Fruit fly (Drosophila melanogaster): ENCODE measurements around the gene CG31909.

Gene CG31909

dm6 chr2L:7257212-7257611 is at the start of gene CG31909:
Gene CG31909, plus strand, starts transcription at chr2L:7257512.
- TF ChIP-seq sug (tag; optimal IDR thresholded peaks at IDR 0.05) = no peak
- no peak for TF ChIP-seq lbe (GFP tag; optimal IDR thresholded peaks at IDR 0.05)

- peak; percentile 88 for TF ChIP-seq nom (GFP tag; optimal IDR thresholded peaks at IDR 0.05)
- TF ChIP-seq prd (optimal IDR thresholded peaks at IDR 0.05) = no peak
- TF ChIP-seq prd (GFP tag; IDR thresholded peaks at IDR 0.05) = no peak
- TF ChIP-seq Drgx (GFP tag; IDR thresholded peaks at IDR 0.05) = peak; percentile 33; the same call in 1 of the 2 replicates
- TF ChIP-seq bsh (GFP tag; optimal IDR thresholded peaks at IDR 0.05) = peak in 1 of 2 experiments; percentile 41
These were observed 49.7 kb upstream of the CG31909 start for dm6 chr2L:7207660-7208059.

- peak; percentile 32 for TF ChIP-seq Deaf1 (tag; optimal IDR thresholded peaks at IDR 0.05)
- TF ChIP-seq CG6272 (GFP tag; IDR thresholded peaks at IDR 0.05) = no peak
- no peak for TF ChIP-seq gfzf (GFP tag; optimal IDR thresholded peaks at IDR 0.05)
- no peak for TF ChIP-seq sim (GFP tag; IDR thresholded peaks at IDR 0.05)
- TF ChIP-seq Rx (GFP tag; IDR thresholded peaks at IDR 0.05) = no peak
- peak; percentile 82 for TF ChIP-seq CG34376 (GFP tag; optimal IDR thresholded peaks at IDR 0.05)
- TF ChIP-seq sug (tag; optimal IDR thresholded peaks at IDR 0.05) = peak; percentile 25
- TF ChIP-seq cg (GFP tag; optimal IDR thresholded peaks at IDR 0.05) = no peak
- peak in 1 of 2 experiments; percentile 10 for TF ChIP-seq Pdp1 (GFP tag; optimal IDR thresholded peaks at IDR 0.05)
- no peak for TF ChIP-seq NfI (GFP tag; optimal IDR thresholded peaks at IDR 0.05)
- peak; percentile 30 for TF ChIP-seq exex (tag; optimal IDR thresholded peaks at IDR 0.05)
- no peak for TF ChIP-seq fd3F (GFP tag; optimal IDR thresholded peaks at IDR 0.05)
- no peak for TF ChIP-seq Taf1 (GFP tag; IDR thresholded peaks at IDR 0.05)
- TF ChIP-seq CG4328 (GFP tag; optimal IDR thresholded peaks at IDR 0.05) = no peak
- TF ChIP-seq CG2199 (GFP tag; IDR thresholded peaks at IDR 0.05) = no peak
- no peak for TF ChIP-seq Fer3 (tag; optimal IDR thresholded peaks at IDR 0.05)
- TF ChIP-seq grn (GFP tag; optimal IDR thresholded peaks at IDR 0.05) = peak; percentile 5
- TF ChIP-seq dati (GFP tag; IDR thresholded peaks at IDR 0.05) = no peak
- no peak for TF ChIP-seq fru (optimal IDR thresholded peaks at IDR 0.05)
- TF ChIP-seq CG8359 (GFP tag; optimal IDR thresholded peaks at IDR 0.05; ENCODE audit: borderline replicate concordance) = no peak
- TF ChIP-seq Hr78 (GFP tag; optimal IDR thresholded peaks at IDR 0.05) = peak in 1 of 2 experiments; percentile 25
- TF ChIP-seq CG15479 (GFP tag; optimal IDR thresholded peaks at IDR 0.05) = no peak
- TF ChIP-seq CG4360 (GFP tag; IDR thresholded peaks at IDR 0.05) = no peak
- peak; percentile 43 for TF ChIP-seq mirr (GFP tag; optimal IDR thresholded peaks at IDR 0.05)
- no peak for TF ChIP-seq Sin3A (optimal IDR thresholded peaks at IDR 0.05)
- TF ChIP-seq CG11247 (GFP tag; IDR thresholded peaks at IDR 0.05) = no peak
- TF ChIP-seq CG7987 (GFP tag; optimal IDR thresholded peaks at IDR 0.05) = no peak
- TF ChIP-seq CG6791 (GFP tag; IDR thresholded peaks at IDR 0.05; ENCODE audit: partially characterized antibody) = no peak
- TF ChIP-seq CG1832 (GFP tag; optimal IDR thresholded peaks at IDR 0.05) = no peak
- TF ChIP-seq mam (GFP tag; optimal IDR thresholded peaks at IDR 0.05) = no peak
These were observed 43.8 kb upstream of the CG31909 start for dm6 chr2L:7213532-7213931.

dm6 chr2L:7214885-7215284 is 42.4 kb upstream of the CG31909 start:
- TF ChIP-seq Usf (GFP tag; optimal IDR thresholded peaks at IDR 0.05) (no peak), Med (GFP tag) (peak; percentile 23), Myb (GFP tag; optimal IDR thresholded peaks at IDR 0.05) (no peak), CG2199 (GFP tag; IDR thresholded peaks at IDR 0.05) (peak; percentile 44; the same call in 1 of the 3 replicates), CG13894 (tag; optimal IDR thresholded peaks at IDR 0.05) (no peak), exex (tag; optimal IDR thresholded peaks at IDR 0.05) (peak; percentile 97), gsb (GFP tag; IDR thresholded peaks at IDR 0.05) (no peak), sens (GFP tag) (peak; percentile 16), Rfx (GFP tag; IDR thresholded peaks at IDR 0.05) (no peak), hth (optimal IDR thresholded peaks at IDR 0.05) (no peak), org-1 (GFP tag; optimal IDR thresholded peaks at IDR 0.05) (no peak), Hey (tag; optimal IDR thresholded peaks at IDR 0.05) (no peak), CG4820 (GFP tag; optimal IDR thresholded peaks at IDR 0.05) (no peak), CG8290 (GFP tag; optimal IDR thresholded peaks at IDR 0.05) (no peak), CG8290 (tag; optimal IDR thresholded peaks at IDR 0.05) (peak in 1 of 2 experiments; percentile 2), CG3995 (GFP tag; optimal IDR thresholded peaks at IDR 0.05) (no peak)
